Fruit fly (Drosophila melanogaster) whole organism, larva: ENCODE measurements around the gene CG43935.

Experiments used
- noc ChIP-seq: fragments of 200-800 bp; sonication (Bioruptor generic); optimal IDR thresholded peaks from 3 replicates; lab custom pipeline; 2019; ENCODE audit warnings: missing biosample characterization, mild to moderate bottlenecking, missing genetic modification characterization, moderate library complexity

The CG43935 gene

dm6 chr3R:27109458-27109857, 44.2 kb downstream of the CG43935 start:
- TF ChIP-seq noc (tag; lab: Kevin White, UChicago) = no peak

dm6 chr3R:27111784-27112602, 46.8 kb downstream of the CG43935 start, which contains the start of the genes gb and CG5815:
Gene gb (minus strand): TSS chr3R:27112270.
Gene CG5815 (plus strand): TSS chr3R:27112566.
- no peak for TF ChIP-seq noc (tag; lab: Kevin White, UChicago)
